Worm (Caenorhabditis elegans): ENCODE measurements around the gene rif-1.2.

DNA sequence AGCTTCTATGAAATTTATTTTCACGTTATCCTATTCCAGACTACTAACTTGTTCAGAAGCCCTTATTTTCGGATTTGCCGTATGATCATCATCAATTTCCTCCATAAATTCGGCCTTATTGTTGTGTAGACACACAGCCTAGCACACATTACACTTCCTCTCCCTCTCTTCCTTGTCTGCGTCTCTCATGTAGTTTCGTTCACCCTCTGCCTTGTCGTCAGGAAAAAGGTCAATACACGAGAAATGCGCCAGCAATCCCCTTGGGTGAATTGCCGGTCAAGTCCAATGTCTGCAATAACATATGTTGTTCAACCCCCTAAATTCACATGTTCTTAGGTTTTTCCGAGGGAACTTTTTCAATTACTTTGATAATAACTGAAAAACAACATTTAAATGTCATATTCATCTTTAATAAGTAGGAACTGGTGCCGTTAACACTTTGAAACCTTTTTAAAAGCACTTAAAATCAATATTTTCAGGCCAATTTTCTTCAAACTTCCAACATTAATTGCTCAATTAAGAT lies 22.6 kb upstream of the rif-1.2 start, which contains the start of gene F17E5.2:
- TF ChIP-seq ceh-36 (tag; optimal IDR thresholded peaks at IDR 0.05) (no peak), ama-1 (optimal IDR thresholded peaks at IDR 0.05) (no peak), pes-1 (GFP tag; IDR thresholded peaks at IDR 0.05) (no peak), ceh-13 (GFP tag; optimal IDR thresholded peaks at IDR 0.05) (no peak), flt-1 (GFP tag; IDR thresholded peaks at IDR 0.05) (peak; percentile 15; the same call in 1 of the 2 replicates), hnd-1 (tag; optimal IDR thresholded peaks at IDR 0.05) (no peak), tbx-37 (GFP tag; conservative IDR thresholded peaks at IDR 0.05) (no peak)
